Fruit fly (Drosophila melanogaster) whole organism, embryonic: Measurements from ENCODE around the gene Sox100B.

Source experiments
- Aef1 ChIP-seq: fragments of 200-800 bp; sonication (Bioruptor generic); IDR thresholded peaks from 3 replicates; pipeline ENCODE4 v1.3.6; 2022; ENCODE audit warnings: missing biosample characterization, missing genetic modification characterization
- CG10654 ChIP-seq: fragments of 200-800 bp; sonication (Bioruptor generic); optimal IDR thresholded peaks from 2 replicates; lab custom pipeline; 2016; ENCODE audit warnings: missing biosample characterization, missing genetic modification characterization
- CG10959 ChIP-seq: fragments of 200-800 bp; sonication (Bioruptor generic); IDR thresholded peaks from 2 replicates; pipeline ENCODE4 v1.3.6; 2022; ENCODE audit warnings: missing biosample characterization, missing genetic modification characterization
- CG10979 ChIP-seq: fragments of 200-800 bp; sonication (Bioruptor generic); optimal IDR thresholded peaks from 2 replicates; lab custom pipeline; 2018; ENCODE audit warnings: missing biosample characterization, mild to moderate bottlenecking, missing genetic modification characterization, moderate library complexity
- CG12104 ChIP-seq: fragments of 200-800 bp; sonication (Bioruptor generic); optimal IDR thresholded peaks from 3 replicates; lab custom pipeline; 2016; ENCODE audit warnings: missing biosample characterization, missing genetic modification characterization
- CG12236 ChIP-seq: fragments of 200-800 bp; sonication (Bioruptor generic); optimal IDR thresholded peaks from 2 replicates; lab custom pipeline; 2016; ENCODE audit warnings: missing biosample characterization, missing genetic modification characterization
- CG13287 ChIP-seq: fragments of 200-800 bp; sonication (Bioruptor generic); IDR thresholded peaks from 2 replicates; pipeline ENCODE4 v1.3.6; 2022; ENCODE audit warnings: missing biosample characterization, missing genetic modification characterization; ENCODE audit not compliant: partially characterized antibody
- CG16813 ChIP-seq: fragments of 200-800 bp; sonication (Bioruptor generic); IDR thresholded peaks from 3 replicates; pipeline ENCODE4 v1.3.6; 2022; ENCODE audit warnings: missing biosample characterization, missing genetic modification characterization; ENCODE audit not compliant: partially characterized antibody
- CG16815 ChIP-seq: fragments of 200-800 bp; sonication (Bioruptor generic); optimal IDR thresholded peaks from 3 replicates; lab custom pipeline; 2017; ENCODE audit warnings: missing biosample characterization, mild to moderate bottlenecking, missing genetic modification characterization
- CG2129 ChIP-seq: fragments of 200-800 bp; sonication (Bioruptor generic); IDR thresholded peaks from 2 replicates; pipeline ENCODE4 v1.3.6; 2022; ENCODE audit warnings: missing biosample characterization, missing genetic modification characterization; ENCODE audit not compliant: partially characterized antibody
- CG2889 ChIP-seq: fragments of 200-800 bp; sonication (Bioruptor generic); IDR thresholded peaks from 3 replicates; pipeline ENCODE4 v1.3.6; 2022; ENCODE audit warnings: missing biosample characterization, missing genetic modification characterization
- CG34422 ChIP-seq: fragments of 200-800 bp; sonication (Bioruptor generic); IDR thresholded peaks from 3 replicates; pipeline ENCODE4 v1.3.6; 2022; ENCODE audit warnings: missing biosample characterization, missing genetic modification characterization
- CG4360 ChIP-seq: fragments of 200-800 bp; sonication (Bioruptor generic); IDR thresholded peaks from 2 replicates; pipeline ENCODE4 v1.3.6; 2022; ENCODE audit warnings: missing biosample characterization, missing genetic modification characterization
- CG4617 ChIP-seq: fragments of 200-800 bp; sonication (Bioruptor generic); optimal IDR thresholded peaks from 3 replicates; lab custom pipeline; 2016; ENCODE audit warnings: missing biosample characterization, missing genetic modification characterization, borderline replicate concordance
- CG6654 ChIP-seq: fragments of 200-800 bp; sonication (Bioruptor generic); optimal IDR thresholded peaks from 2 replicates; lab custom pipeline; 2017; ENCODE audit warnings: missing biosample characterization, mild to moderate bottlenecking, missing genetic modification characterization
- CG6765 ChIP-seq: fragments of 200-800 bp; sonication (Bioruptor generic); optimal IDR thresholded peaks from 3 replicates; lab custom pipeline; 2017; ENCODE audit warnings: missing biosample characterization, mild to moderate bottlenecking, missing genetic modification characterization
- CG7357 ChIP-seq: fragments of 200-800 bp; sonication (Bioruptor generic); IDR thresholded peaks from 3 replicates; pipeline ENCODE4 v1.3.6; 2022; ENCODE audit warnings: missing biosample characterization, missing genetic modification characterization
- CG7372 ChIP-seq: fragments of 200-800 bp; sonication (Bioruptor generic); IDR thresholded peaks from 2 replicates; pipeline ENCODE4 v1.3.6; 2022; ENCODE audit warnings: missing biosample characterization, missing genetic modification characterization
- CG8281 ChIP-seq: fragments of 200-800 bp; sonication (Bioruptor generic); optimal IDR thresholded peaks from 2 replicates; lab custom pipeline; 2018; ENCODE audit warnings: missing biosample characterization, mild to moderate bottlenecking, missing genetic modification characterization, moderate library complexity
- CG9876 ChIP-seq: fragments of 200-800 bp; sonication (Bioruptor generic); optimal IDR thresholded peaks from 2 replicates; lab custom pipeline; 2016; ENCODE audit warnings: missing biosample characterization, missing genetic modification characterization
- Camta ChIP-seq: fragments of 200-800 bp; sonication (Bioruptor generic); optimal IDR thresholded peaks from 2 replicates; lab custom pipeline; 2016; ENCODE audit warnings: missing biosample characterization, missing genetic modification characterization
- CkIIα-i1 ChIP-seq: fragments of 200-800 bp; sonication (Bioruptor generic); IDR thresholded peaks from 2 replicates; pipeline ENCODE4 v1.3.6; 2022; ENCODE audit warnings: missing biosample characterization, missing genetic modification characterization
- CrebB ChIP-seq: fragments of 200-800 bp; sonication (Bioruptor generic); optimal IDR thresholded peaks from 3 replicates; lab custom pipeline; 2018; ENCODE audit warnings: missing biosample characterization, mild to moderate bottlenecking, missing genetic modification characterization
- Dad ChIP-seq: fragments of 200-800 bp; sonication (Bioruptor generic); optimal IDR thresholded peaks from 3 replicates; lab custom pipeline; 2016; ENCODE audit warnings: missing biosample characterization, missing genetic modification characterization
- Dbx ChIP-seq: fragments of 200-800 bp; sonication (Bioruptor generic); IDR thresholded peaks from 3 replicates; pipeline ENCODE4 v1.3.6; 2022; ENCODE audit warnings: missing biosample characterization, missing genetic modification characterization
- E2f1 ChIP-seq: fragments of 200-800 bp; sonication (Bioruptor generic); IDR thresholded peaks from 2 replicates; pipeline ENCODE4 v1.3.6; 2022; ENCODE audit warnings: missing biosample characterization, missing genetic modification characterization
- Gsc ChIP-seq: fragments of 200-800 bp; sonication (Bioruptor generic); IDR thresholded peaks from 2 replicates; pipeline ENCODE4 v1.3.6; 2022; ENCODE audit warnings: missing biosample characterization, missing genetic modification characterization
- Mes4 ChIP-seq: fragments of 200-800 bp; sonication (Bioruptor generic); optimal IDR thresholded peaks from 2 replicates; lab custom pipeline; 2016; ENCODE audit warnings: missing biosample characterization, missing genetic modification characterization
- Optix ChIP-seq: fragments of 200-800 bp; sonication (Bioruptor generic); IDR thresholded peaks from 3 replicates; pipeline ENCODE4 v1.3.6; 2022; ENCODE audit warnings: missing biosample characterization, missing genetic modification characterization
- Scr ChIP-seq: fragments of 200-800 bp; sonication (Bioruptor generic); IDR thresholded peaks from 2 replicates; pipeline ENCODE4 v1.3.6; 2022; ENCODE audit warnings: missing biosample characterization, missing genetic modification characterization; ENCODE audit not compliant: partially characterized antibody
- Usf ChIP-seq: fragments of 200-800 bp; sonication (Bioruptor generic); optimal IDR thresholded peaks from 2 replicates; lab custom pipeline; 2017; ENCODE audit warnings: missing genotype, missing biosample characterization, missing genetic modification characterization
- amos ChIP-seq: fragments of 200-800 bp; sonication (Bioruptor generic); IDR thresholded peaks from 2 replicates; pipeline ENCODE4 v1.3.6; 2022; ENCODE audit warnings: missing biosample characterization, missing genetic modification characterization; ENCODE audit not compliant: partially characterized antibody
- az2 ChIP-seq: fragments of 200-800 bp; sonication (Bioruptor generic); optimal IDR thresholded peaks from 3 replicates; lab custom pipeline; 2016; ENCODE audit warnings: missing biosample characterization, missing genetic modification characterization
- bbx ChIP-seq: fragments of 200-800 bp; sonication (Bioruptor generic); IDR thresholded peaks from 2 replicates; pipeline ENCODE4 v1.3.6; 2022; ENCODE audit warnings: missing biosample characterization, missing genetic modification characterization; ENCODE audit not compliant: partially characterized antibody
- croc ChIP-seq: fragments of 200-800 bp; sonication (Bioruptor generic); conservative IDR thresholded peaks from 3 replicates; pipeline ENCODE4 v1.3.6; 2022; ENCODE audit warnings: missing biosample characterization, missing genetic modification characterization
- dimm ChIP-seq: fragments of 200-800 bp; sonication (Bioruptor generic); IDR thresholded peaks from 2 replicates; pipeline ENCODE4 v1.3.6; 2022; ENCODE audit warnings: missing biosample characterization, missing genetic modification characterization
- dmrt11E ChIP-seq: fragments of 200-800 bp; sonication (Bioruptor generic); optimal IDR thresholded peaks from 3 replicates; lab custom pipeline; 2018; ENCODE audit warnings: missing biosample characterization, mild to moderate bottlenecking, missing genetic modification characterization, moderate library complexity
- gt ChIP-seq: fragments of 200-800 bp; sonication (Bioruptor generic); IDR thresholded peaks from 2 replicates; pipeline ENCODE4 v1.3.6; 2022; ENCODE audit warnings: missing biosample characterization, missing genetic modification characterization
- knrl ChIP-seq: fragments of 200-800 bp; sonication (Bioruptor generic); IDR thresholded peaks from 3 replicates; pipeline ENCODE4 v1.3.6; 2022; ENCODE audit warnings: missing biosample characterization, missing genetic modification characterization; ENCODE audit not compliant: partially characterized antibody
- nerfin-1 ChIP-seq: fragments of 200-800 bp; sonication (Bioruptor generic); optimal IDR thresholded peaks from 3 replicates; lab custom pipeline; 2019; ENCODE audit warnings: missing biosample characterization, mild to moderate bottlenecking, missing genetic modification characterization, moderate library complexity
- psq ChIP-seq: fragments of 200-800 bp; sonication (Bioruptor generic); optimal IDR thresholded peaks from 2 replicates; lab custom pipeline; 2017; ENCODE audit warnings: missing biosample characterization, missing genetic modification characterization
- ro ChIP-seq: fragments of 200-800 bp; sonication (Bioruptor generic); IDR thresholded peaks from 2 replicates; pipeline ENCODE4 v1.3.6; 2022; ENCODE audit warnings: missing biosample characterization, missing genetic modification characterization
- seq ChIP-seq: fragments of 200-800 bp; sonication (Bioruptor generic); IDR thresholded peaks from 2 replicates; pipeline ENCODE4 v1.3.6; 2022; ENCODE audit warnings: missing biosample characterization, missing genetic modification characterization
- sim ChIP-seq: fragments of 200-800 bp; sonication (Bioruptor generic); IDR thresholded peaks from 2 replicates; pipeline ENCODE4 v1.3.6; 2022; ENCODE audit warnings: missing biosample characterization, missing genetic modification characterization
- tap ChIP-seq: fragments of 200-800 bp; optimal IDR thresholded peaks from 3 replicates; lab custom pipeline; 2019; ENCODE audit warnings: missing biosample characterization, mild to moderate bottlenecking, missing genetic modification characterization, moderate library complexity
- tio ChIP-seq: fragments of 200-800 bp; sonication (Bioruptor generic); optimal IDR thresholded peaks from 2 replicates; lab custom pipeline; 2017; ENCODE audit warnings: missing biosample characterization, missing genetic modification characterization, inconsistent platforms
- unc-4 ChIP-seq: fragments of 200-800 bp; sonication (Bioruptor generic); IDR thresholded peaks from 2 replicates; pipeline ENCODE4 v1.3.6; 2022; ENCODE audit warnings: missing biosample characterization, missing genetic modification characterization; ENCODE audit not compliant: partially characterized antibody
- wdn ChIP-seq: fragments of 200-800 bp; sonication (Bioruptor generic); IDR thresholded peaks from 2 replicates; pipeline ENCODE4 v1.3.6; 2022; ENCODE audit warnings: missing biosample characterization, missing genetic modification characterization
- zen2 ChIP-seq: fragments of 200-800 bp; sonication (Bioruptor generic); IDR thresholded peaks from 3 replicates; pipeline ENCODE4 v1.3.6; 2022; ENCODE audit warnings: missing biosample characterization, missing genetic modification characterization; ENCODE audit not compliant: partially characterized antibody

Gene Sox100B

dm6 chr3R:31059807-31060707 is 5.0 kb upstream of the Sox100B start (continued):
- no peak for TF ChIP-seq CG13287 (GFP tag; lab: Robert Waterston, UW)
- no peak for TF ChIP-seq Gsc
- no peak for TF ChIP-seq croc (GFP tag; lab: Robert Waterston, UW)
- TF ChIP-seq E2f1, result peak; percentile 39; the same call in 1 of the 2 replicates
- no peak for TF ChIP-seq CrebB
- TF ChIP-seq knrl (GFP tag; lab: Robert Waterston, UW), result no peak
- TF ChIP-seq zen2 (GFP tag; lab: Robert Waterston, UW), result no peak
- TF ChIP-seq CG7357 (GFP tag; lab: Robert Waterston, UW), result 0 out of 3 replicates have a peak, but pooled peaks have one; percentile 10
- TF ChIP-seq CG10979, result no peak
- TF ChIP-seq seq (GFP tag; lab: Robert Waterston, UW), result no peak
- 0 out of 3 replicates have a peak, but pooled peaks have one; percentile 7 for TF ChIP-seq CG2889 (GFP tag; lab: Robert Waterston, UW)
- no peak for TF ChIP-seq Dbx (GFP tag; lab: Robert Waterston, UW)
- no peak for TF ChIP-seq tap (tag; lab: Kevin White, UChicago)
- TF ChIP-seq Aef1 (GFP tag; lab: Robert Waterston, UW), result peak; percentile 57; the same call in 2 of the 3 replicates
- no peak for TF ChIP-seq wdn (GFP tag; lab: Robert Waterston, UW)
- TF ChIP-seq dmrt11E (tag; lab: Kevin White, UChicago), result no peak
- TF ChIP-seq CG16815, result no peak
- no peak for TF ChIP-seq ro (GFP tag; lab: Robert Waterston, UW)
- no peak for TF ChIP-seq sim (GFP tag; lab: Robert Waterston, UW)
- TF ChIP-seq psq (GFP tag; lab: Kevin White, UChicago), result no peak
- no peak for TF ChIP-seq CG8281 (tag; lab: Kevin White, UChicago)
- TF ChIP-seq CG6765 (GFP tag; lab: Kevin White, UChicago), result peak; percentile 36
- no peak; the same call in 2 of the 3 replicates for TF ChIP-seq CG34422 (GFP tag; lab: Robert Waterston, UW)
- no peak for TF ChIP-seq nerfin-1 (tag; lab: Kevin White, UChicago)
- no peak for TF ChIP-seq CkIIα-i1 (GFP tag; lab: Robert Waterston, UW)
- peak; percentile 53; the same call in 2 of the 3 replicates for TF ChIP-seq Optix (GFP tag; lab: Robert Waterston, UW)
- peak; percentile 2 for TF ChIP-seq CG12236
- TF ChIP-seq Usf (GFP tag; lab: Kevin White, UChicago), result no peak
- peak; percentile 37 for TF ChIP-seq az2
- TF ChIP-seq CG16813 (GFP tag; lab: Robert Waterston, UW), result no peak
- peak; percentile 12 for TF ChIP-seq CG6654 (GFP tag; lab: Kevin White, UChicago)
- TF ChIP-seq CG12104 (GFP tag; lab: Kevin White, UChicago), result no peak
- TF ChIP-seq CG7372 (GFP tag; lab: Robert Waterston, UW), result no peak
- TF ChIP-seq bbx (GFP tag; lab: Robert Waterston, UW), result no peak
- no peak for TF ChIP-seq CG10654 (GFP tag; lab: Kevin White, UChicago)
- TF ChIP-seq Mes4, result no peak
- TF ChIP-seq dimm, result 0 out of 2 replicates have a peak, but pooled peaks have one; percentile 17
- no peak for TF ChIP-seq gt (GFP tag; lab: Robert Waterston, UW)
- TF ChIP-seq amos (GFP tag; lab: Robert Waterston, UW), result no peak
- TF ChIP-seq unc-4 (GFP tag; lab: Robert Waterston, UW), result no peak
- peak; percentile 77 for TF ChIP-seq CG4360
- no peak for TF ChIP-seq tio (GFP tag; lab: Kevin White, UChicago)
- no peak for TF ChIP-seq CG10959 (GFP tag; lab: Robert Waterston, UW)
- TF ChIP-seq Camta (GFP tag; lab: Kevin White, UChicago), result peak; percentile 5
- TF ChIP-seq CG9876 (GFP tag; lab: Kevin White, UChicago), result no peak
- no peak for TF ChIP-seq Scr (GFP tag; lab: Robert Waterston, UW)
- TF ChIP-seq Dad (GFP tag; lab: Kevin White, UChicago), result no peak
- TF ChIP-seq CG4617, result no peak
- no peak for TF ChIP-seq CG2129 (GFP tag; lab: Robert Waterston, UW)
